Fruit fly (Drosophila melanogaster): ENCODE results near the gene Mob2.
A peak's percentile ranks its signal among the peaks of the same experiment; 100 is the strongest.

Gene Mob2

DNA sequence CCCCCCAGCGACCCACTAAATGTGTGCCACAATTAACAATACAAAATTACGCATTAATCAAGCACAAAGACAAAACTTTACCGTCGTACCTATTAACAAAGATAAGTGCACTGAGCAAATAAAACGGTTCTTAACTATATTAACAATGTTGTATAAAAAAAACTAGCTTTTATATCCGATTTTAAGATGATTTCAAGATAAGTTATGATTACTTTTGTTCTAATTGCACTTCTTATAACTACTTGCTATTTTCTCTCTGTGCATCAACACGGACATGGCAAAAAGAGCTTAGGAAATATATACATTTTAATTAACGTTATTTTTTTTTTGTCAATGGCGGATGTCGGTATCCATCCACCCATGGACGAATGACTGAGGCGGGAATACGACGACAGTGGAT is 25.9 kb downstream of the Mob2 start (continued):
- TF ChIP-seq CG10366 (GFP tag; IDR thresholded peaks at IDR 0.05) (no peak), Nf-YC (tag; optimal IDR thresholded peaks at IDR 0.05) (no peak), BEAF-32 (GFP tag; optimal IDR thresholded peaks at IDR 0.05) (no peak), wor (GFP tag; IDR thresholded peaks at IDR 0.05) (no peak), CG10565 (GFP tag; optimal IDR thresholded peaks at IDR 0.05) (no peak), Bteb2 (GFP tag; optimal IDR thresholded peaks at IDR 0.05) (no peak), CG31365 (tag; optimal IDR thresholded peaks at IDR 0.05) (no peak), nerfin-1 (tag; optimal IDR thresholded peaks at IDR 0.05) (no peak), chinmo (GFP tag; IDR thresholded peaks at IDR 0.05; ENCODE audit: partially characterized antibody) (no peak), CG32772 (GFP tag; IDR thresholded peaks at IDR 0.05) (0 out of 2 replicates have a peak, but pooled peaks have one; percentile 26), h (optimal IDR thresholded peaks at IDR 0.05) (no peak), HLH54F (GFP tag; optimal IDR thresholded peaks at IDR 0.05) (no peak), lola (GFP tag; optimal IDR thresholded peaks at IDR 0.05) (no peak), repo (GFP tag; optimal IDR thresholded peaks at IDR 0.05) (no peak), NK7.1 (GFP tag; optimal IDR thresholded peaks at IDR 0.05) (no peak), CG7745 (tag; optimal IDR thresholded peaks at IDR 0.05) (no peak), CG3847 (GFP tag; IDR thresholded peaks at IDR 0.05) (no peak), Bgb (GFP tag; IDR thresholded peaks at IDR 0.05; ENCODE audit: partially characterized antibody) (no peak), CG5180 (GFP tag; optimal IDR thresholded peaks at IDR 0.05) (no peak), Asciz (GFP tag; optimal IDR thresholded peaks at IDR 0.05) (no peak), CG13123 (GFP tag; optimal IDR thresholded peaks at IDR 0.05) (no peak), amos (GFP tag; IDR thresholded peaks at IDR 0.05; ENCODE audit: partially characterized antibody) (no peak), CG11504 (tag; optimal IDR thresholded peaks at IDR 0.05) (peak; percentile 55), Fer3 (tag; optimal IDR thresholded peaks at IDR 0.05) (peak; percentile 22), jumu (GFP tag; optimal IDR thresholded peaks at IDR 0.05) (no peak), Gsc (GFP tag; IDR thresholded peaks at IDR 0.05) (no peak), hbn (GFP tag; IDR thresholded peaks at IDR 0.05; ENCODE audit: partially characterized antibody) (no peak), CG2202 (tag; optimal IDR thresholded peaks at IDR 0.05) (no peak), gsb-n (tag; optimal IDR thresholded peaks at IDR 0.05) (no peak), HLH4C (GFP tag; IDR thresholded peaks at IDR 0.05; ENCODE audit: partially characterized antibody) (no peak), hkb (optimal IDR thresholded peaks at IDR 0.05) (no peak), hkb (GFP tag; IDR thresholded peaks at IDR 0.05) (peak; percentile 60; the same call in 1 of the 2 replicates), Doc2 (GFP tag; IDR thresholded peaks at IDR 0.05) (no peak), HLHmδ (GFP tag; optimal IDR thresholded peaks at IDR 0.05) (no peak), CG13296 (GFP tag; optimal IDR thresholded peaks at IDR 0.05) (peak; percentile 24), Xrp1 (GFP tag; IDR thresholded peaks at IDR 0.05) (peak; percentile 48; the same call in 1 of the 2 replicates), cwo (GFP tag; optimal IDR thresholded peaks at IDR 0.05) (peak; percentile 2), bsh (GFP tag; optimal IDR thresholded peaks at IDR 0.05) (peak in 1 of 2 experiments; percentile 41), vfl (GFP tag; optimal IDR thresholded peaks at IDR 0.05) (no peak), CG4360 (GFP tag; IDR thresholded peaks at IDR 0.05) (no peak), bbx (GFP tag; IDR thresholded peaks at IDR 0.05; ENCODE audit: partially characterized antibody) (no peak), CG34224 (GFP tag; IDR thresholded peaks at IDR 0.05; ENCODE audit: partially characterized antibody) (no peak), CG17612 (GFP tag; IDR thresholded peaks at IDR 0.05) (no peak), CG2116 (GFP tag; optimal IDR thresholded peaks at IDR 0.05) (no peak), ssp (GFP tag; IDR thresholded peaks at IDR 0.05) (0 out of 2 replicates have a peak, but pooled peaks have one; percentile 16), Eip74EF (GFP tag; optimal IDR thresholded peaks at IDR 0.05) (no peak), her (GFP tag; optimal IDR thresholded peaks at IDR 0.05) (no peak), CG8765 (GFP tag; IDR thresholded peaks at IDR 0.05) (no peak), aop (GFP tag; IDR thresholded peaks at IDR 0.05) (no peak), CG33213 (GFP tag; optimal IDR thresholded peaks at IDR 0.05) (no peak), gcm2 (GFP tag; optimal IDR thresholded peaks at IDR 0.05) (no peak)

Data from whole organism, embryonic.